Fruit fly (Drosophila melanogaster): ENCODE data around the gene CG12219.
A peak's percentile ranks its signal among the peaks of the same experiment; 100 is the strongest.

Gene CG12219

DNA sequence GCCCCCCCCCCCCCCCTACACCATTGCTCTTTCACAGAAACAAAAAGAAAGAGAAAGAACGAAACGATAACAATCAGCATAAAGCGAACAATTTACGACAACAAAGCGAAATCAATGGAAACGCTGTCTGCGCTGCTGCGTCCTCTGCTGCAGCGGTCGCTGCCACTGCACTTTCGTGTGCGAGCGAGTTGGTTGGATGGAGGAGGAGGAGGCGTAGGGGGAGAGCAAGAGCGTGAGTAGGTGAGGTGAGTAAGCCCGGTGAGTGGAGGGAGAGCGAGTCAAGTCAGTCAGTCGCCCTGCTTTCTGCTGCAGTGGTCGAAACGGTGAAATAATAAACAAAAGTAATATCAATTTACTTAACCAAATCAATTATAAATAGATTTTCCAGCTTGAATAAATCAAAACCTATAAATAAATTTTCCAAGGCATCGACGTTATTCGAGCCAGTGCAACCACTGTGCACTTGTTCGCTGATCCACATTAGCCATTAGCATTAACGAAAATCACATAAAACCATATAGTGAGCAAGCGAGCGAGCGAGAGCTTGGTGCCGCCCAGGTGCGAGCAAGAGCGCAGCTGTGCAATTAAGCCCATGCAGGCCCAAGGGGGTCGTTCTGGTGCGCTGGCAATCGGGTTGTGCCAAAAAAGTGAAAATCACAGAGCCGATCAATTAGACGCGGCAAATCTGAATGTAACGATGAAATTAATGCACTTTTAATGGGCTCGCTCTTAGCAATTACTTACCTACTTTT is 42.9 kb upstream of the CG12219 start (continued):
- TF ChIP-seq lbe (GFP tag; optimal IDR thresholded peaks at IDR 0.05) (peak; percentile 91), CG6272 (GFP tag; IDR thresholded peaks at IDR 0.05) (0 out of 2 replicates have a peak, but pooled peaks have one; percentile 33), so (GFP tag; IDR thresholded peaks at IDR 0.05) (0 out of 3 replicates have a peak, but pooled peaks have one; percentile 64), ERR (GFP tag; optimal IDR thresholded peaks at IDR 0.05) (no peak), Oli (tag; optimal IDR thresholded peaks at IDR 0.05) (peak; percentile 10), Chrac-16 (GFP tag; optimal IDR thresholded peaks at IDR 0.05) (no peak), CG10366 (GFP tag; IDR thresholded peaks at IDR 0.05) (peak; percentile 61), CG32767 (GFP tag; IDR thresholded peaks at IDR 0.05) (0 out of 2 replicates have a peak, but pooled peaks have one; percentile 53), kah (GFP tag; optimal IDR thresholded peaks at IDR 0.05) (peak; percentile 3), CG1603 (tag; optimal IDR thresholded peaks at IDR 0.05) (peak; percentile 19), Ptx1 (GFP tag; IDR thresholded peaks at IDR 0.05) (peak; percentile 78), sens (GFP tag) (peak; percentile 91), E2f1 (GFP tag; IDR thresholded peaks at IDR 0.05) (peak; percentile 46), wor (GFP tag; IDR thresholded peaks at IDR 0.05) (peak; percentile 74), HLHmδ (GFP tag; optimal IDR thresholded peaks at IDR 0.05) (no peak), otp (GFP tag; IDR thresholded peaks at IDR 0.05) (peak; percentile 76), Trl (optimal IDR thresholded peaks at IDR 0.05) (peak in 1 of 2 experiments; percentile 48), Trl (GFP tag; optimal IDR thresholded peaks at IDR 0.05) (no peak), CG12391 (tag; optimal IDR thresholded peaks at IDR 0.05) (peak; percentile 20), CG8359 (GFP tag; optimal IDR thresholded peaks at IDR 0.05; ENCODE audit: borderline replicate concordance) (no peak), bsh (GFP tag; optimal IDR thresholded peaks at IDR 0.05) (peak in 1 of 2 experiments; percentile 62), onecut (GFP tag; IDR thresholded peaks at IDR 0.05) (no peak), CG34422 (GFP tag; IDR thresholded peaks at IDR 0.05) (peak; percentile 68; the same call in 1 of the 3 replicates), CG14050 (GFP tag; IDR thresholded peaks at IDR 0.05) (peak; percentile 48; the same call in 1 of the 3 replicates), Blimp-1 (GFP tag; optimal IDR thresholded peaks at IDR 0.05) (peak; percentile 43), Abd-B (GFP tag; optimal IDR thresholded peaks at IDR 0.05) (no peak), Aef1 (GFP tag; IDR thresholded peaks at IDR 0.05) (peak; percentile 40; the same call in 2 of the 3 replicates), stwl (tag; optimal IDR thresholded peaks at IDR 0.05) (no peak), CG14965 (GFP tag; optimal IDR thresholded peaks at IDR 0.05; ENCODE audit: borderline replicate concordance) (no peak), CG18476 (GFP tag; optimal IDR thresholded peaks at IDR 0.05) (peak; percentile 17), CG17359 (tag; optimal IDR thresholded peaks at IDR 0.05) (peak; percentile 48), Ssrp (tag; optimal IDR thresholded peaks at IDR 0.05) (peak; percentile 9), CG15514 (GFP tag; optimal IDR thresholded peaks at IDR 0.05) (no peak), slbo (GFP tag; IDR thresholded peaks at IDR 0.05) (0 out of 2 replicates have a peak, but pooled peaks have one; percentile 7), Ada2b (GFP tag; IDR thresholded peaks at IDR 0.05) (peak; percentile 25; the same call in 1 of the 2 replicates), sc (optimal IDR thresholded peaks at IDR 0.05) (no peak), sc (GFP tag; optimal IDR thresholded peaks at IDR 0.05) (peak; percentile 2), dmrt11E (tag; optimal IDR thresholded peaks at IDR 0.05) (no peak), gce (GFP tag; IDR thresholded peaks at IDR 0.05) (peak; percentile 45; the same call in 1 of the 3 replicates), dpn (GFP tag; optimal IDR thresholded peaks at IDR 0.05) (peak in 1 of 2 experiments; percentile 5), NC2α (GFP tag; optimal IDR thresholded peaks at IDR 0.05) (peak; percentile 26), CG5245 (GFP tag; optimal IDR thresholded peaks at IDR 0.05) (peak; percentile 9), ssp (GFP tag; IDR thresholded peaks at IDR 0.05) (peak; percentile 41; the same call in 1 of the 2 replicates), sr (GFP tag; IDR thresholded peaks at IDR 0.05) (no peak; the same call in 2 of the 3 replicates), dysf (GFP tag; IDR thresholded peaks at IDR 0.05) (peak; percentile 59; the same call in 2 of the 3 replicates), hkb (optimal IDR thresholded peaks at IDR 0.05) (no peak), hkb (GFP tag; IDR thresholded peaks at IDR 0.05) (peak; percentile 77), row (GFP tag; IDR thresholded peaks at IDR 0.05) (peak; percentile 56), ham (GFP tag; IDR thresholded peaks at IDR 0.05) (no peak), Doc2 (GFP tag; IDR thresholded peaks at IDR 0.05) (no peak)
